Worm (Caenorhabditis elegans) whole organism, L2 larva: ENCODE measurements around the gene figl-1.

Experiments
- alr-1 ChIP-seq: fragments of 150-350 bp; optimal IDR thresholded peaks from 2 replicates; lab custom pipeline; 2014; ENCODE audit warnings: missing biosample characterization, missing genetic modification characterization
- blmp-1 ChIP-seq: sonication (generic microtip); optimal IDR thresholded peaks from 2 replicates; lab custom pipeline; 2017; ENCODE audit warnings: missing genetic modification characterization, mild to moderate bottlenecking, missing compliant biosample characterization, antibody characterized with exemption, moderate library complexity; ENCODE audit not compliant: insufficient read depth
- egl-27 ChIP-seq: sonication (generic microtip); optimal IDR thresholded peaks from 3 replicates; lab custom pipeline; 2017; ENCODE audit warnings: missing biosample characterization, missing genetic modification reagents, missing genetic modification characterization
- gmeb-1 ChIP-seq: fragments of 150-350 bp; optimal IDR thresholded peaks from 2 replicates; lab custom pipeline; 2014; ENCODE audit warnings: missing biosample characterization, missing genetic modification characterization
- lin-39 ChIP-seq: fragments of 150-350 bp; optimal IDR thresholded peaks from 2 replicates; lab custom pipeline; 2014; ENCODE audit warnings: missing biosample characterization, missing genetic modification reagents, missing genetic modification characterization
- lsy-2 ChIP-seq, 2 experiments: fragments of 150-350 bp in 1 of 2; sonication (generic microtip) in 1 of 2; optimal IDR thresholded peaks; 2 replicates each; lab custom pipeline; 2014 to 2017; ENCODE audit warnings: missing biosample characterization in 2 of 2, missing genetic modification characterization in 2 of 2
- nhr-25 ChIP-seq: fragments of 150-350 bp; sonication (generic microtip); optimal IDR thresholded peaks from 3 replicates; lab custom pipeline; 2014; ENCODE audit warnings: missing biosample characterization, missing genetic modification characterization
- zag-1 ChIP-seq: fragments of 150-350 bp; optimal IDR thresholded peaks from 2 replicates; lab custom pipeline; 2014; ENCODE audit warnings: missing biosample characterization, missing genetic modification characterization
- ztf-11 ChIP-seq: sonication (generic microtip); optimal IDR thresholded peaks from 2 replicates; lab custom pipeline; 2017; ENCODE audit warnings: missing biosample characterization, missing genetic modification characterization

- no peak for TF ChIP-seq lin-39 (tag; lab: Kevin White, UChicago)
- TF ChIP-seq nhr-25 = no peak
- no peak for TF ChIP-seq zag-1 (tag; lab: Kevin White, UChicago)
- no peak for TF ChIP-seq alr-1 (tag; lab: Kevin White, UChicago)
- no peak for TF ChIP-seq ztf-11 (tag; lab: Kevin White, UChicago)
- TF ChIP-seq egl-27 (tag; lab: Kevin White, UChicago) = no peak
- TF ChIP-seq blmp-1 = no peak
- TF ChIP-seq gmeb-1 (tag; lab: Kevin White, UChicago) = no peak
- TF ChIP-seq lsy-2 (tag; optimal IDR thresholded peaks at IDR 0.05; lab: Kevin White, UChicago) = no peak
Observed at ce11 chrV:4384482-4384881, 38.7 kb upstream of the figl-1 start, which contains the start of gene F13A2.2.
